Fruit fly (Drosophila melanogaster): Measurements from ENCODE around the gene CG6769.

Gene CG6769

dm6 chrX:17852457-17852856 is 8.3 kb upstream of the CG6769 start, which contains the start of gene CG32554 (continued):
- peak; percentile 81 for TF ChIP-seq Dp (GFP tag; optimal IDR thresholded peaks at IDR 0.05)
- no peak for TF ChIP-seq salm (tag; optimal IDR thresholded peaks at IDR 0.05)
- no peak for TF ChIP-seq tio (GFP tag; optimal IDR thresholded peaks at IDR 0.05)
- TF ChIP-seq klu (GFP tag; IDR thresholded peaks at IDR 0.05) = no peak
- no peak for TF ChIP-seq CG7928 (GFP tag; optimal IDR thresholded peaks at IDR 0.05)
- no peak for TF ChIP-seq bigmax (GFP tag; optimal IDR thresholded peaks at IDR 0.05)
- peak; percentile 82 for TF ChIP-seq CG17186 (GFP tag; optimal IDR thresholded peaks at IDR 0.05)
- TF ChIP-seq ssp (GFP tag; IDR thresholded peaks at IDR 0.05) = no peak
- TF ChIP-seq dati (GFP tag; IDR thresholded peaks at IDR 0.05) = no peak
- TF ChIP-seq CG16815 (GFP tag; optimal IDR thresholded peaks at IDR 0.05) = no peak
- no peak for TF ChIP-seq CG11504 (tag; optimal IDR thresholded peaks at IDR 0.05)
- TF ChIP-seq CG11247 (GFP tag; IDR thresholded peaks at IDR 0.05) = no peak
- TF ChIP-seq Adf1 (GFP tag; IDR thresholded peaks at IDR 0.05) = no peak
- TF ChIP-seq Opbp (GFP tag; IDR thresholded peaks at IDR 0.05; ENCODE audit: partially characterized antibody) = peak; percentile 88; the same call in 2 of the 3 replicates
- no peak for TF ChIP-seq pum (GFP tag; optimal IDR thresholded peaks at IDR 0.05)
- no peak for TF ChIP-seq Gsc (GFP tag; IDR thresholded peaks at IDR 0.05)
- no peak for TF ChIP-seq CG10462 (GFP tag; optimal IDR thresholded peaks at IDR 0.05)
- no peak for TF ChIP-seq sob (GFP tag; IDR thresholded peaks at IDR 0.05)
- peak; percentile 75 for TF ChIP-seq phol (tag; optimal IDR thresholded peaks at IDR 0.05)
- TF ChIP-seq CG6791 (GFP tag; IDR thresholded peaks at IDR 0.05; ENCODE audit: partially characterized antibody) = peak; percentile 90
- no peak for TF ChIP-seq CG5953 (GFP tag; IDR thresholded peaks at IDR 0.05)
- no peak for TF ChIP-seq gsb-n (tag; optimal IDR thresholded peaks at IDR 0.05)
- peak; percentile 95 for TF ChIP-seq trem (tag; optimal IDR thresholded peaks at IDR 0.05)
- no peak for TF ChIP-seq nerfin-1 (tag; optimal IDR thresholded peaks at IDR 0.05)
- TF ChIP-seq inv (GFP tag; IDR thresholded peaks at IDR 0.05; ENCODE audit: partially characterized antibody) = peak; percentile 83
- TF ChIP-seq bbx (GFP tag; IDR thresholded peaks at IDR 0.05; ENCODE audit: partially characterized antibody) = peak; percentile 91
- peak; percentile 85 for TF ChIP-seq E2f2 (GFP tag; IDR thresholded peaks at IDR 0.05)
- no peak for TF ChIP-seq CG6683 (GFP tag; optimal IDR thresholded peaks at IDR 0.05)
- peak; percentile 81 for TF ChIP-seq CG14860 (GFP tag; IDR thresholded peaks at IDR 0.05; ENCODE audit: partially characterized antibody)
- no peak for TF ChIP-seq CG14965 (GFP tag; optimal IDR thresholded peaks at IDR 0.05; ENCODE audit: borderline replicate concordance)
- TF ChIP-seq tgo (GFP tag; IDR thresholded peaks at IDR 0.05) = no peak
- TF ChIP-seq gt (GFP tag; IDR thresholded peaks at IDR 0.05) = no peak
- peak; percentile 88 for TF ChIP-seq sna (GFP tag; IDR thresholded peaks at IDR 0.05; ENCODE audit: partially characterized antibody)
- peak; percentile 84 for TF ChIP-seq CG7963 (GFP tag; IDR thresholded peaks at IDR 0.05; ENCODE audit: partially characterized antibody)
- TF ChIP-seq CG2875 (GFP tag; optimal IDR thresholded peaks at IDR 0.05) = no peak
- TF ChIP-seq dm (GFP tag; optimal IDR thresholded peaks at IDR 0.05) = no peak
- no peak for TF ChIP-seq CG13296 (GFP tag; optimal IDR thresholded peaks at IDR 0.05)
- TF ChIP-seq Bdp1 (GFP tag; optimal IDR thresholded peaks at IDR 0.05) = no peak
- TF ChIP-seq Sry-δ (GFP tag; optimal IDR thresholded peaks at IDR 0.05) = peak; percentile 64
- TF ChIP-seq CG18764 (GFP tag; optimal IDR thresholded peaks at IDR 0.05) = no peak
- no peak for TF ChIP-seq Stat92E (GFP tag; optimal IDR thresholded peaks at IDR 0.05)
- TF ChIP-seq CG7987 (GFP tag; optimal IDR thresholded peaks at IDR 0.05) = no peak
- no peak for TF ChIP-seq Rx (GFP tag; IDR thresholded peaks at IDR 0.05)
- TF ChIP-seq Pdp1 (GFP tag; optimal IDR thresholded peaks at IDR 0.05) = no peak
- peak; percentile 83; the same call in 2 of the 4 replicates for TF ChIP-seq chinmo (GFP tag; IDR thresholded peaks at IDR 0.05; ENCODE audit: partially characterized antibody)
- TF ChIP-seq gfzf (GFP tag; optimal IDR thresholded peaks at IDR 0.05) = no peak
- TF ChIP-seq tna (GFP tag; IDR thresholded peaks at IDR 0.05; ENCODE audit: partially characterized antibody) = peak; percentile 85
- TF ChIP-seq CG1603 (tag; optimal IDR thresholded peaks at IDR 0.05) = peak; percentile 24
- TF ChIP-seq Med (GFP tag) = peak; percentile 59
- no peak for TF ChIP-seq CG10959 (GFP tag; IDR thresholded peaks at IDR 0.05)

Data from whole organism, embryonic.